Worm (Caenorhabditis elegans) whole organism, L1 larva: Measurements from ENCODE around the gene Y7A5A.1.
A peak's percentile ranks its signal among the peaks of the same experiment; 100 is the strongest.

Source experiments
- C16A3.4 ChIP-seq: fragments of 150-350 bp; optimal IDR thresholded peaks from 2 replicates; lab custom pipeline; 2014; ENCODE audit warnings: missing biosample characterization, missing genetic modification characterization
- F16B12.6 ChIP-seq: fragments of 150-350 bp; optimal IDR thresholded peaks from 2 replicates; lab custom pipeline; 2014; ENCODE audit warnings: missing biosample characterization, missing genetic modification characterization
- Y116A8C.19 ChIP-seq: sonication (generic microtip); optimal IDR thresholded peaks from 2 replicates; lab custom pipeline; 2016; ENCODE audit warnings: missing compliant biosample characterization, missing genetic modification characterization, borderline replicate concordance
- aha-1 ChIP-seq: fragments of 150-350 bp; optimal IDR thresholded peaks from 2 replicates; lab custom pipeline; 2014; ENCODE audit warnings: missing biosample characterization, missing genetic modification characterization
- blmp-1 ChIP-seq: fragments of 150-350 bp; optimal IDR thresholded peaks from 2 replicates; lab custom pipeline; 2014; ENCODE audit warnings: missing biosample characterization, missing genetic modification characterization
- ceh-63 ChIP-seq: fragments of 200-800 bp; sonication (Bioruptor generic); optimal IDR thresholded peaks from 2 replicates; lab custom pipeline; 2018; ENCODE audit warnings: mild to moderate bottlenecking, missing genetic modification characterization, missing compliant biosample characterization
- ceh-8 ChIP-seq: fragments of 200-800 bp; sonication (Bioruptor generic); optimal IDR thresholded peaks from 2 replicates; lab custom pipeline; 2018; ENCODE audit warnings: mild to moderate bottlenecking, missing genetic modification characterization, moderate library complexity, missing compliant biosample characterization
- ceh-88 ChIP-seq: fragments of 200-800 bp; sonication (Bioruptor generic); IDR thresholded peaks from 2 replicates; pipeline ENCODE4 v1.3.6; 2022; ENCODE audit warnings: missing genetic modification characterization, missing compliant biosample characterization
- ces-1 ChIP-seq: fragments of 150-350 bp; optimal IDR thresholded peaks from 2 replicates; lab custom pipeline; 2014; ENCODE audit warnings: missing biosample characterization, missing genetic modification reagents, missing genetic modification characterization
- dsc-1 ChIP-seq: sonication (generic microtip); optimal IDR thresholded peaks from 2 replicates; lab custom pipeline; 2016; ENCODE audit warnings: mild to moderate bottlenecking, missing genetic modification characterization, missing compliant biosample characterization
- egl-13 ChIP-seq: sonication (generic microtip); optimal IDR thresholded peaks from 2 replicates; lab custom pipeline; 2016; ENCODE audit warnings: missing genotype, missing genetic modification reagents, missing genetic modification characterization, missing compliant biosample characterization
- elt-2 ChIP-seq: sonication (generic microtip); optimal IDR thresholded peaks from 2 replicates; lab custom pipeline; 2016; ENCODE audit warnings: missing genetic modification characterization, mild to moderate bottlenecking, inconsistent platforms, missing compliant biosample characterization, missing genetic modification reagents
- fkh-10 ChIP-seq: sonication (generic microtip); optimal IDR thresholded peaks from 2 replicates; lab custom pipeline; 2017; ENCODE audit warnings: missing biosample characterization, missing genetic modification reagents, missing genetic modification characterization
- fkh-8 ChIP-seq: sonication (generic microtip); optimal IDR thresholded peaks from 2 replicates; lab custom pipeline; 2016; ENCODE audit warnings: mild to moderate bottlenecking, missing genetic modification characterization, missing compliant biosample characterization
- hlh-4 ChIP-seq: sonication (generic microtip); optimal IDR thresholded peaks from 2 replicates; lab custom pipeline; 2016; ENCODE audit warnings: mild to moderate bottlenecking, missing genetic modification characterization, missing compliant biosample characterization
- isw-1 ChIP-seq: fragments of 200-800 bp; sonication (Bioruptor generic); IDR thresholded peaks from 2 replicates; pipeline ENCODE4 v1.3.6; 2022; ENCODE audit warnings: missing genetic modification characterization, missing compliant biosample characterization
- jun-1 ChIP-seq: fragments of 150-350 bp; optimal IDR thresholded peaks from 2 replicates; lab custom pipeline; 2014; ENCODE audit warnings: missing biosample characterization, missing genetic modification reagents, missing genetic modification characterization
- lin-13 ChIP-seq: fragments of 150-350 bp; optimal IDR thresholded peaks from 2 replicates; lab custom pipeline; 2014; ENCODE audit warnings: missing biosample characterization, missing genetic modification reagents, missing genetic modification characterization
- lin-14 ChIP-seq: fragments of 200-800 bp; sonication (Bioruptor generic); optimal IDR thresholded peaks from 2 replicates; lab custom pipeline; 2018; ENCODE audit warnings: mild to moderate bottlenecking, missing genetic modification characterization, moderate library complexity, missing compliant biosample characterization
- lin-15B ChIP-seq: fragments of 150-350 bp; sonication (generic microtip); optimal IDR thresholded peaks from 3 replicates; lab custom pipeline; 2014; ENCODE audit warnings: missing biosample characterization, missing genetic modification characterization
- lin-35 ChIP-seq, 2 experiments: fragments of 150-350 bp; optimal IDR thresholded peaks; 2 replicates each; lab custom pipeline; 2014; ENCODE audit warnings: missing biosample characterization in 2 of 2, missing genetic modification characterization in 2 of 2, missing genetic modification reagents in 2 of 2
- lir-3 ChIP-seq: sonication (generic microtip); optimal IDR thresholded peaks from 2 replicates; lab custom pipeline; 2016; ENCODE audit warnings: mild to moderate bottlenecking, missing genetic modification characterization, moderate library complexity, missing compliant biosample characterization; ENCODE audit not compliant: poor library complexity
- lsy-2 ChIP-seq, 2 experiments: fragments of 150-350 bp; optimal IDR thresholded peaks; 2 replicates each; lab custom pipeline; 2014; ENCODE audit warnings: missing biosample characterization in 2 of 2, missing genetic modification characterization in 2 of 2
- mdl-1 ChIP-seq, 2 experiments: fragments of 150-350 bp; optimal IDR thresholded peaks; 2 replicates each; lab custom pipeline; 2014 to 2017; ENCODE audit warnings: missing biosample characterization in 2 of 2, missing genetic modification characterization in 2 of 2, inconsistent platforms in 1 of 2
- mep-1 ChIP-seq: fragments of 150-350 bp; optimal IDR thresholded peaks from 2 replicates; lab custom pipeline; 2014; ENCODE audit warnings: missing biosample characterization, missing genetic modification characterization
- nhr-19 ChIP-seq: fragments of 200-800 bp; sonication (Bioruptor generic); conservative IDR thresholded peaks from 2 replicates; pipeline ENCODE4 v1.3.6; 2022; ENCODE audit warnings: missing genetic modification characterization, missing compliant biosample characterization
- nhr-20 ChIP-seq: sonication (generic microtip); optimal IDR thresholded peaks from 2 replicates; lab custom pipeline; 2016; ENCODE audit warnings: mild to moderate bottlenecking, missing genetic modification characterization, missing compliant biosample characterization
- nhr-28 ChIP-seq: fragments of 150-350 bp; optimal IDR thresholded peaks from 2 replicates; lab custom pipeline; 2014; ENCODE audit warnings: missing biosample characterization, missing genetic modification characterization
- nhr-47 ChIP-seq: sonication (generic microtip); optimal IDR thresholded peaks from 2 replicates; lab custom pipeline; 2016; ENCODE audit warnings: mild to moderate bottlenecking, missing genetic modification characterization, moderate library complexity, missing compliant biosample characterization
- nhr-71 ChIP-seq: sonication (generic microtip); optimal IDR thresholded peaks from 2 replicates; lab custom pipeline; 2016; ENCODE audit warnings: mild to moderate bottlenecking, missing genetic modification characterization, moderate library complexity, missing compliant biosample characterization
- nhr-76 ChIP-seq: sonication (generic microtip); optimal IDR thresholded peaks from 2 replicates; lab custom pipeline; 2017; ENCODE audit warnings: missing biosample characterization, missing genetic modification characterization
- nhr-77 ChIP-seq: fragments of 150-350 bp; optimal IDR thresholded peaks from 2 replicates; lab custom pipeline; 2014; ENCODE audit warnings: missing biosample characterization, missing genetic modification characterization
- nhr-85 ChIP-seq: sonication (generic microtip); peaks from one replicate; lab custom pipeline; 2016; ENCODE audit warnings: missing genetic modification characterization, inconsistent platforms, missing compliant biosample characterization
- nhr-90 ChIP-seq: sonication (generic microtip); optimal IDR thresholded peaks from 2 replicates; lab custom pipeline; 2016; ENCODE audit warnings: mild to moderate bottlenecking, missing genetic modification characterization, missing compliant biosample characterization; ENCODE audit not compliant: poor library complexity
- pag-3 ChIP-seq: sonication (generic microtip); optimal IDR thresholded peaks from 2 replicates; lab custom pipeline; 2017; ENCODE audit warnings: missing genetic modification characterization, mild to moderate bottlenecking, missing compliant biosample characterization, antibody characterized with exemption, borderline replicate concordance; ENCODE audit not compliant: insufficient read depth
- pax-3 ChIP-seq: fragments of 200-800 bp; sonication (Bioruptor generic); optimal IDR thresholded peaks from 2 replicates; lab custom pipeline; 2018; ENCODE audit warnings: mild to moderate bottlenecking, missing genetic modification characterization, moderate library complexity, missing compliant biosample characterization
- pqm-1 ChIP-seq: sonication (generic microtip); optimal IDR thresholded peaks from 3 replicates; lab custom pipeline; 2017; ENCODE audit warnings: missing biosample characterization, missing genetic modification characterization
- snu-23 ChIP-seq: sonication (generic microtip); optimal IDR thresholded peaks from 2 replicates; lab custom pipeline; 2016; ENCODE audit warnings: missing genetic modification characterization, missing compliant biosample characterization
- swsn-7 ChIP-seq: sonication (generic microtip); optimal IDR thresholded peaks from 2 replicates; lab custom pipeline; 2016; ENCODE audit warnings: missing genetic modification characterization, missing compliant biosample characterization
- tlp-1 ChIP-seq: fragments of 150-350 bp; optimal IDR thresholded peaks from 2 replicates; lab custom pipeline; 2014; ENCODE audit warnings: missing biosample characterization, missing genetic modification characterization
- unc-30 ChIP-seq: sonication (generic microtip); optimal IDR thresholded peaks from 2 replicates; lab custom pipeline; 2017; ENCODE audit warnings: missing biosample characterization, missing genetic modification characterization
- unc-86 ChIP-seq: sonication (generic microtip); optimal IDR thresholded peaks from 2 replicates; lab custom pipeline; 2016; ENCODE audit warnings: missing genetic modification characterization, missing compliant biosample characterization
- vab-15 ChIP-seq: sonication (generic microtip); optimal IDR thresholded peaks from 2 replicates; lab custom pipeline; 2017; ENCODE audit warnings: missing genotype, mild to moderate bottlenecking, missing genetic modification characterization, missing compliant biosample characterization
- xbp-1 ChIP-seq: sonication (generic microtip); optimal IDR thresholded peaks from 2 replicates; lab custom pipeline; 2016; ENCODE audit warnings: missing genetic modification characterization, missing compliant biosample characterization
- zip-4 ChIP-seq: fragments of 200-800 bp; sonication (Bioruptor generic); optimal IDR thresholded peaks from 2 replicates; lab custom pipeline; 2018; ENCODE audit warnings: mild to moderate bottlenecking, missing genetic modification characterization, moderate library complexity, missing compliant biosample characterization
- ztf-11 ChIP-seq, 2 experiments: sonication (generic microtip); optimal IDR thresholded peaks; 2 replicates each; lab custom pipeline; 2016 to 2017; ENCODE audit warnings: missing genetic modification characterization in 2 of 2, missing biosample characterization in 1 of 2, missing compliant biosample characterization in 1 of 2

The Y7A5A.1 gene

DNA sequence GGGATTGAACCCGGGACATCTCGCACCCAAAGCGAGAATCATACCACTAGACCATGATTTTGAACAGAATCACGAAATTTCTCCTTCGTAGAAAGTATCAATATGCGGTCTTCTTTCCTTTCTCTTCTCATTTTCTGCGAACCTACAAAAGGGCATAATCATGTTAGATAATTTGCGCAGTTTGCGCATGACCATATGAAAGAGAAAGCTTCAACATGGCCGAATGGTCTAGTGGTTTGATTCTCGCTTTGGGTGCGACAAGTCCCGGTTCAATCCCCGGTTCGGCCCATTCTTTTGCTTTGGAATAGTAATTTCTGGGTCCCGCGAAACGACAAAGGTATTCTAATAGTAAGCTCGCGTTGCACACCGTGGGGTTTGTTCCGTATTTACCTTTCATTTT, 23.5 kb downstream of the Y7A5A.1 start:
- TF ChIP-seq swsn-7 (tag; lab: Kevin White, UChicago): no peak
- TF ChIP-seq lin-15B (tag; lab: Kevin White, UChicago): peak; percentile 27
- no peak for TF ChIP-seq elt-2 (tag; lab: Kevin White, UChicago)
- no peak for TF ChIP-seq pag-3
- TF ChIP-seq mep-1 (tag; lab: Kevin White, UChicago): no peak
- no peak for TF ChIP-seq lsy-2 (tag; optimal IDR thresholded peaks at IDR 0.05; lab: Kevin White, UChicago)
- TF ChIP-seq nhr-76 (tag; lab: Kevin White, UChicago): no peak
- TF ChIP-seq hlh-4: no peak
- peak; percentile 59 for TF ChIP-seq blmp-1
- TF ChIP-seq lin-35 (GFP tag; optimal IDR thresholded peaks at IDR 0.05; lab: Kevin White, UChicago): no peak
- TF ChIP-seq jun-1: no peak
- TF ChIP-seq Y116A8C.19 (tag; lab: Kevin White, UChicago): no peak
- no peak for TF ChIP-seq ceh-8 (GFP tag; lab: Kevin White, UChicago)
- TF ChIP-seq vab-15 (tag; lab: Kevin White, UChicago): no peak
- no peak for TF ChIP-seq zip-4 (GFP tag; lab: Kevin White, UChicago)
- TF ChIP-seq, all 84 proteins: peak for 2

DNA sequence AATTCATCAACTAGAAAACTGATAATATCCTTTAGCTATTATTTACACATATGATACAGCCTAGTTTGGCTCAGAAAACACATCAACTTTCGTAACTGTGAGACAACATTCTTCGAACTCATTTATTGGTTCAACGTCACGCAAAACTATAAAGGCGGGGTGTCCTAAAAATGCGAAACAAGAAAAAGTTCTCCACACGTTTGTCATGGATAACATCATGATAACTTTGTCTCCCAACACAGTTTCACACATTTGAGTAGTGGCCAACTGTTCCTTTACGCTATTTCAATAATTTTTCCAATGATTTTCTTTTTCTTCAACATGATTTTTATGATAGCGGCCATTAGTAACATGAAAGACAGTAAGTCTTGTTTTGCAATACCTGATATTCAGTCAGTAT, 24.6 kb downstream of the Y7A5A.1 start, which contains the start of gene srxa-9:
Gene srxa-9 (plus strand): TSS at position 301 of the 400 bp plus-strand sequence.
- no peak for TF ChIP-seq pax-3 (tag; lab: Kevin White, UChicago)

DNA sequence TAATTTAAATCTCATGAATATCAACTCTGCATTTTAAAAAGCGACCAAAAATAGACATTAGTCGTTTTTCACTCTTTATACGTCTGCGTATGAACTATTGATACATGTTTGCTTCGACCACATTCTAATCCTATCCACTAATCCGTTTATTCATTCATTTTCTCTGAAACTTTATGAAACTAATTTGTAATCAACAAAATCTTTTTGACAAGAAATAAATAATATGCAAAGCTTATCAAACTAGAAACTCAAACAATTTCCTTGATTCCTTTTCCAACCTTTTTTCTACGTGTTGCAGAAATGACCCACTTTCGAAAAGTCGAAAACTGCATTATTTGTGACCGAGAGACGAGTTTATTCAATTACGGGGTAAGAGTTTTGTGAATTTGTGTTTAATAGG, 29.0 kb downstream of the Y7A5A.1 start, which contains the start of gene nhr-255:
Gene nhr-255 (plus strand): TSS at position 301 of the 400 bp plus-strand sequence.
- no peak for TF ChIP-seq ceh-88 (GFP tag; lab: Robert Waterston, UW)
- peak; percentile 37 for TF ChIP-seq dsc-1 (tag; lab: Kevin White, UChicago)

DNA sequence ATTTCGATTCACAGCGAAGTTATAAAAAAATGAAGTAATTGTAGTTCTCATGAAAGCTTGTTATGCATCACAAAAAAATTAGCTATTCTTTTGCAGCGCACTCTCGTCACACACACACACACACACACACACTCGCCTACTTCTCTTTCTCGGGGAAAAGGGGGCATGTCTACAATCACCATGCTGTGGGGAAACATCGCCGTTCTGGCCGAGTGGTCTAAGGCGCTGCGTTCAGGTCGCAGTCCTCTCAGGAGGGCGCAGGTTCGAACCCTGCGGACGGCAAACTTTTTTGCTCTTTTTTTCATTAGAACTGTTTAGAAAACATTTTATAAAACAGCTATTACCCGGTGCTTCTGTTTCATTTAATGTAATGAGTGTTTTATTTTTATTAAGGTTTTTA, 29.4 kb downstream of the Y7A5A.1 start:
- peak; percentile 83 for TF ChIP-seq lin-15B (tag; lab: Kevin White, UChicago)
- no peak for TF ChIP-seq nhr-28 (tag; lab: Kevin White, UChicago)
- peak; percentile 70 for TF ChIP-seq fkh-8 (tag; lab: Kevin White, UChicago)
- no peak for TF ChIP-seq ceh-63
- no peak for TF ChIP-seq ces-1 (GFP tag; lab: Kevin White, UChicago)
- TF ChIP-seq tlp-1 (tag; lab: Kevin White, UChicago): no peak
- TF ChIP-seq F16B12.6 (tag; lab: Kevin White, UChicago): peak; percentile 32
- TF ChIP-seq isw-1 (GFP tag; lab: Robert Waterston, UW): peak; percentile 12; the same call in 1 of the 2 replicates
- TF ChIP-seq xbp-1 (tag; lab: Kevin White, UChicago): peak; percentile 49
- peak; percentile 77 for TF ChIP-seq lin-14 (GFP tag; lab: Kevin White, UChicago)
- no peak for TF ChIP-seq unc-30 (tag; lab: Kevin White, UChicago)
- TF ChIP-seq egl-13 (tag; lab: Kevin White, UChicago): peak; percentile 42
- TF ChIP-seq pqm-1 (tag; lab: Kevin White, UChicago): no peak
- TF ChIP-seq nhr-19: peak; percentile 63
- peak; percentile 25 for TF ChIP-seq zip-4 (GFP tag; lab: Kevin White, UChicago)
- peak; percentile 65 for TF ChIP-seq nhr-85 (tag; lab: Kevin White, UChicago)
- peak; percentile 22 for TF ChIP-seq lin-13 (GFP tag; lab: Kevin White, UChicago)
- no peak for TF ChIP-seq pag-3
- TF ChIP-seq jun-1: peak; percentile 36
- peak; percentile 44 for TF ChIP-seq nhr-77 (tag; lab: Kevin White, UChicago)
- no peak for TF ChIP-seq elt-2 (tag; lab: Kevin White, UChicago)
- TF ChIP-seq mdl-1 (tag; optimal IDR thresholded peaks at IDR 0.05; lab: Kevin White, UChicago): peak in 1 of 2 experiments; percentile 51
- peak; percentile 79 for TF ChIP-seq snu-23 (GFP tag; lab: Kevin White, UChicago)
- peak; percentile 55 for TF ChIP-seq nhr-90 (tag; lab: Kevin White, UChicago)
- TF ChIP-seq lsy-2 (tag; optimal IDR thresholded peaks at IDR 0.05; lab: Kevin White, UChicago): peak; percentile 47 to 52
- TF ChIP-seq nhr-71 (tag; lab: Kevin White, UChicago): peak; percentile 68
- TF ChIP-seq fkh-10 (GFP tag; lab: Kevin White, UChicago): peak; percentile 36
- peak; percentile 50 for TF ChIP-seq C16A3.4 (tag; lab: Kevin White, UChicago)
- TF ChIP-seq ztf-11 (tag; optimal IDR thresholded peaks at IDR 0.05; lab: Kevin White, UChicago): no peak
- TF ChIP-seq nhr-47 (tag; lab: Kevin White, UChicago): peak; percentile 74
- TF ChIP-seq nhr-20 (tag; lab: Kevin White, UChicago): peak; percentile 62
- peak; percentile 47 for TF ChIP-seq lir-3 (tag; lab: Kevin White, UChicago)
- TF ChIP-seq aha-1 (tag; lab: Kevin White, UChicago): no peak
- TF ChIP-seq unc-86: peak; percentile 66
